Worm (Caenorhabditis elegans) whole organism, L2 larva: ENCODE results near the gene zhit-1.

Experiments
- C34F6.9 ChIP-seq: fragments of 150-350 bp; optimal IDR thresholded peaks from 2 replicates; lab custom pipeline; 2014; ENCODE audit warnings: missing biosample characterization, missing genetic modification characterization
- F13H6.1 ChIP-seq: sonication (generic microtip); optimal IDR thresholded peaks from 2 replicates; lab custom pipeline; 2016; ENCODE audit warnings: missing genetic modification characterization, missing compliant biosample characterization
- R02D3.7 ChIP-seq: fragments of 150-350 bp; optimal IDR thresholded peaks from 2 replicates; lab custom pipeline; 2014; ENCODE audit warnings: missing biosample characterization, missing genetic modification characterization
- Y55F3AM.14 ChIP-seq: fragments of 200-800 bp; sonication (Bioruptor generic); optimal IDR thresholded peaks from 2 replicates; lab custom pipeline; 2018; ENCODE audit warnings: mild to moderate bottlenecking, missing genetic modification characterization, missing compliant biosample characterization
- aly-2 ChIP-seq: fragments of 150-350 bp; optimal IDR thresholded peaks from 2 replicates; lab custom pipeline; 2014; ENCODE audit warnings: missing biosample characterization, missing genetic modification characterization
- ceh-16 ChIP-seq: fragments of 150-350 bp; optimal IDR thresholded peaks from 2 replicates; lab custom pipeline; 2014; ENCODE audit warnings: missing biosample characterization, missing genetic modification characterization
- crh-2 ChIP-seq: sonication (generic microtip); optimal IDR thresholded peaks from 2 replicates; lab custom pipeline; 2017; ENCODE audit warnings: missing biosample characterization, missing genetic modification characterization
- egl-27 ChIP-seq: sonication (generic microtip); optimal IDR thresholded peaks from 3 replicates; lab custom pipeline; 2017; ENCODE audit warnings: missing biosample characterization, missing genetic modification reagents, missing genetic modification characterization
- fos-1 ChIP-seq: fragments of 150-350 bp; optimal IDR thresholded peaks from 2 replicates; lab custom pipeline; 2014; ENCODE audit warnings: missing biosample characterization, missing genetic modification characterization
- lin-11 ChIP-seq: fragments of 150-350 bp; sonication (generic microtip); optimal IDR thresholded peaks from 2 replicates; lab custom pipeline; 2014; ENCODE audit warnings: missing biosample characterization, missing genetic modification characterization, inconsistent platforms, mixed read lengths
- lin-13 ChIP-seq: fragments of 150-350 bp; optimal IDR thresholded peaks from 2 replicates; lab custom pipeline; 2014; ENCODE audit warnings: missing biosample characterization, missing genetic modification reagents, missing genetic modification characterization
- lin-39 ChIP-seq: fragments of 150-350 bp; optimal IDR thresholded peaks from 2 replicates; lab custom pipeline; 2014; ENCODE audit warnings: missing biosample characterization, missing genetic modification reagents, missing genetic modification characterization
- lsy-2 ChIP-seq, 2 experiments: fragments of 150-350 bp in 1 of 2; sonication (generic microtip) in 1 of 2; optimal IDR thresholded peaks; 2 replicates each; lab custom pipeline; 2014 to 2017; ENCODE audit warnings: missing biosample characterization in 2 of 2, missing genetic modification characterization in 2 of 2
- mab-5 ChIP-seq: fragments of 150-350 bp; optimal IDR thresholded peaks from 2 replicates; lab custom pipeline; 2014; ENCODE audit warnings: missing biosample characterization, missing genetic modification characterization
- mbf-1 ChIP-seq: sonication (generic microtip); optimal IDR thresholded peaks from 2 replicates; lab custom pipeline; 2017; ENCODE audit warnings: missing biosample characterization, missing genetic modification characterization
- nhr-10 ChIP-seq: sonication (generic microtip); optimal IDR thresholded peaks from 2 replicates; lab custom pipeline; 2017; ENCODE audit warnings: missing biosample characterization, missing genetic modification characterization
- nhr-129 ChIP-seq: fragments of 150-350 bp; optimal IDR thresholded peaks from 2 replicates; lab custom pipeline; 2014; ENCODE audit warnings: missing biosample characterization, missing genetic modification characterization
- nhr-21 ChIP-seq: fragments of 150-350 bp; optimal IDR thresholded peaks from 2 replicates; lab custom pipeline; 2014; ENCODE audit warnings: missing biosample characterization, missing genetic modification characterization
- nhr-23 ChIP-seq: fragments of 150-350 bp; optimal IDR thresholded peaks from 2 replicates; lab custom pipeline; 2014; ENCODE audit warnings: missing biosample characterization, missing genetic modification reagents, missing genetic modification characterization
- nhr-6 ChIP-seq: fragments of 150-350 bp; optimal IDR thresholded peaks from 2 replicates; lab custom pipeline; 2014; ENCODE audit warnings: missing biosample characterization, missing genetic modification characterization
- peb-1 ChIP-seq: fragments of 150-350 bp; optimal IDR thresholded peaks from 2 replicates; lab custom pipeline; 2014; ENCODE audit warnings: missing biosample characterization, missing genetic modification characterization
- skn-1 ChIP-seq: sonication (generic microtip); optimal IDR thresholded peaks from 2 replicates; lab custom pipeline; 2017; ENCODE audit warnings: missing biosample characterization, missing genetic modification characterization
- sma-9 ChIP-seq, 2 experiments: fragments of 150-350 bp in 1 of 2; sonication (generic microtip) in 1 of 2; optimal IDR thresholded peaks; 2 replicates each; lab custom pipeline; 2014 to 2016; ENCODE audit warnings: missing genetic modification characterization in 2 of 2, mild to moderate bottlenecking in 1 of 2, missing biosample characterization in 1 of 2, missing compliant biosample characterization in 1 of 2, missing genetic modification reagents in 1 of 2, moderate library complexity in 1 of 2
- snpc-4 ChIP-seq: fragments of 150-350 bp; optimal IDR thresholded peaks from 2 replicates; lab custom pipeline; 2014; ENCODE audit warnings: missing biosample characterization, missing genetic modification characterization
- unc-39 ChIP-seq: fragments of 150-350 bp; optimal IDR thresholded peaks from 2 replicates; lab custom pipeline; 2014; ENCODE audit warnings: missing biosample characterization, missing genetic modification characterization
- unc-55 ChIP-seq: fragments of 150-350 bp; sonication (generic microtip); optimal IDR thresholded peaks from 3 replicates; lab custom pipeline; 2014; ENCODE audit warnings: missing biosample characterization, missing genetic modification reagents, missing genetic modification characterization
- zag-1 ChIP-seq: fragments of 150-350 bp; optimal IDR thresholded peaks from 2 replicates; lab custom pipeline; 2014; ENCODE audit warnings: missing biosample characterization, missing genetic modification characterization
- ztf-1 ChIP-seq: fragments of 200-800 bp; sonication (Bioruptor generic); conservative IDR thresholded peaks from 2 replicates; pipeline ENCODE4 v1.3.6; 2022; ENCODE audit warnings: missing genetic modification characterization, missing compliant biosample characterization

zhit-1 gene

DNA sequence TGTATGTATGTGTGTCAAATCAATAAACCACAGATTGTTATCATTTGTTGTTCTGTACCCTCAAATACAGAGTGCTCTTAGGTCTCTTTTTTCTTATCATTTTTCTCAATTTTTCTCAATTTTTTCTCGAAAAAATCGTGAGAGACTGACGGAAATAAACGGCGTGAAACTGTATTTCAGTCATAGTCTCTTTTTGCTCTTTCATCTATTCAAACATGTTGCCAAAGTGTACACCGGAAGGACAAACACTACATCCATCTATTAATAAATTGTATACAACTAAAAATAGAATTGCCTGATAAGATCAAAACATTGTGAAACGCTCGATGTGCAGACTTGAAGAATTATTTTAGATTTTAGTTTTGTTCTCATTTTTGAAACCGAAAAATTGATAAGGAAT, 38.1 kb upstream of the zhit-1 start:
- no peak for TF ChIP-seq ztf-1 (GFP tag; lab: Robert Waterston, UW)
- TF ChIP-seq nhr-129, result no peak
- TF ChIP-seq R02D3.7, result no peak
- peak; percentile 27 for TF ChIP-seq fos-1 (tag; lab: Kevin White, UChicago)
- no peak for TF ChIP-seq snpc-4 (tag; lab: Kevin White, UChicago)

DNA sequence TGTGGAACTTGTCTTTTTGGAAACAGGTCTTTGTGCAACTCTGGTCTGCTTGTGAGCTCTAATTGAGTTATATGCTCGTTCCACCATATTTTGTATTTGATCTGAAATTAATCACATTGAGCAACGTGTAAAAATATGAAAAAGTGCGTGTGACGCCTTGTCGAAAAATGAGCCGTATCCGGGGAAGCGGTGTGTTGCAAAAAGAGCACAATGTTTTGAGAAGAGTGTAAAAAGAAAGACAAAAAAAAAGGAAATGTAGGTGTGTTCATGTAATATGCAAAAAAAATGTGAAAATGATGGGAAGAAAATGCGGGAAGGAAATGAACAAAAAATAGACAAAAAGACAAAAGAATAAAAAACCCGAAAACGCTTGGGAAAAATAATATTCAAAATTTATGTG, 34.4 kb upstream of the zhit-1 start, which contains the start of gene acy-4:
acy-4 (minus strand) TSS at position 101 of the 400 bp plus-strand sequence.
- TF ChIP-seq nhr-10 (tag; lab: Kevin White, UChicago) (no peak), unc-55 (GFP tag; lab: Kevin White, UChicago) (peak; percentile 9), C34F6.9 (tag; lab: Kevin White, UChicago) (no peak), zag-1 (no peak), Y55F3AM.14 (GFP tag; lab: Kevin White, UChicago) (no peak), unc-39 (tag; lab: Kevin White, UChicago) (no peak), peb-1 (tag; lab: Kevin White, UChicago) (no peak)

DNA sequence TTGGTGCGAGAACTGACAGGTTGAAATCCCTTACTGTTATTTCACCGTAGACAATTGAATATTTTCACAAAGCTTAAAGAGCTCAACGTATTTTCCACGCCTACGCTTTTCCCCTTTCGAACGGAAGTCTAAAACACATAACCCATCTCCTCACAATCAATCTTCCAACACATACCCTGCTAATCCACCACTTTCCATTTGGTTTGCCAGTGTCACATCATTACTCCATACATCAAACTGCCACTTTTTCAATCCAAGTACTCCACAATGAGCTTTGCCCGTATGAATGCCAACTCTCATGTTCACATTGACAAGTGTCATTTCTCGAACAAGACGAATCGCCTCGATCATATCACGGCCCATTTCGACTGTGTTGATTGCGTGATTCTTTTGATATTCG, 31.7 kb upstream of the zhit-1 start:
- TF ChIP-seq mbf-1 (tag; lab: Kevin White, UChicago) (no peak), mab-5 (tag; lab: Kevin White, UChicago) (peak; percentile 4)

DNA sequence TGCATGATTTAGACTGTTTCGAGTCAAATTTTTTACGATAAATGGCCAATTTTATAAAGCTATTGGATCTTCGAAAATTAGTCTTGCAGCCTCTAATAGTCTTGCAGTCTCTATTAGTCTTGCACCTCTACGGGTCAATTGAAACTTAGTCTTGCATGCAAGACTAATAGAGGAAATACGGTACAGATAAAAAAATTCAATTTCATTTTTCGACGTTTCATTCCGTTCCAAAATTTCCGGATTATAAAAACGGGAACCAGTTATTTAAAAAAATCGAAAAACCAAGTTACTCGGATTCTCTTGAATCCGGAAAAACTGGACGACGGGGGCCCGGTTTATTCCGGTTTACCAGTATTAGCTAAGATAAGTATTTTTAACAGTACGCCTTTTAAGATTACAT, 25.0 kb upstream of the zhit-1 start, which contains the start of gene M03E7.1:
M03E7.1 (plus strand) TSS at position 301 of the 400 bp plus-strand sequence.
- TF ChIP-seq C34F6.9 (tag; lab: Kevin White, UChicago), result no peak
- no peak for TF ChIP-seq nhr-129
- TF ChIP-seq nhr-23, result no peak
- no peak for TF ChIP-seq aly-2
- no peak for TF ChIP-seq snpc-4 (tag; lab: Kevin White, UChicago)
- TF ChIP-seq crh-2 (tag; lab: Kevin White, UChicago), result no peak
- TF ChIP-seq mab-5 (tag; lab: Kevin White, UChicago), result no peak
- TF ChIP-seq lin-39 (tag; lab: Kevin White, UChicago), result no peak
- no peak for TF ChIP-seq ceh-16 (tag; lab: Kevin White, UChicago)
- no peak for TF ChIP-seq lin-11 (tag; lab: Kevin White, UChicago)

- TF ChIP-seq zag-1 (no peak), R02D3.7 (no peak), F13H6.1 (no peak), sma-9 (GFP tag; optimal IDR thresholded peaks at IDR 0.05; lab: Kevin White, UChicago) (no peak), sma-9 (tag; optimal IDR thresholded peaks at IDR 0.05; lab: Kevin White, UChicago) (no peak), Y55F3AM.14 (GFP tag; lab: Kevin White, UChicago) (no peak), skn-1 (no peak), nhr-21 (tag; lab: Kevin White, UChicago) (no peak), unc-55 (GFP tag; lab: Kevin White, UChicago) (no peak), C34F6.9 (tag; lab: Kevin White, UChicago) (no peak), nhr-6 (no peak), lsy-2 (tag; optimal IDR thresholded peaks at IDR 0.05; lab: Kevin White, UChicago) (no peak), ceh-16 (tag; lab: Kevin White, UChicago) (no peak)
Measured at ce11 chrV:5620040-5620439, 23.7 kb upstream of the zhit-1 start, which contains the start of gene memb-2. TSS of gene memb-2 (minus strand) at chrV:5620140.

DNA sequence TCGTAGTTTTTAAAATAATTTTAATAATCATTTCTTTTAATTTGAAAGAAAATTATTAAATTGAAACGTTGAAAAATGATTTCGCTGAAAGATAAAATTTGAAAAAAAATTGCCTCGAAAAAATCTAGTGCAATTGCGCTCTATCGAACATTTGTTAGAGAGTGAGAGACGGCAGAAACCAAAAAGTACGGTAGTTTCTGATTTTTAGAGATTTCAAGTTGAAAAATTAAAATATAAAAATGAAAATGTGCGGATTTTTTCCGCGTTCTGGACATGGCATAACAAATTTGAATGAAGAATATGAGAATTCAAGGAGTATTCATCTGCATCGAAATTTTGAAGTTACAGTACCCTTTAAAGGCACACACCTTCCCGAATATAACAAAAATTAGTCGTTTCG, 23.0 kb upstream of the zhit-1 start:
- peak; percentile 48 for TF ChIP-seq unc-55 (GFP tag; lab: Kevin White, UChicago)
- no peak for TF ChIP-seq mab-5 (tag; lab: Kevin White, UChicago)
- peak in 1 of 2 experiments; percentile 73 for TF ChIP-seq lsy-2 (tag; optimal IDR thresholded peaks at IDR 0.05; lab: Kevin White, UChicago)
- TF ChIP-seq, all 48 proteins: peak for 2

ce11 chrV:5617301-5617700, 20.9 kb upstream of the zhit-1 start, which contains the start of gene M03E7.2:
TSS of gene M03E7.2 (plus strand) at chrV:5617601.
- TF ChIP-seq egl-27 (no peak), zag-1 (no peak), lin-11 (tag; lab: Kevin White, UChicago) (no peak), C34F6.9 (tag; lab: Kevin White, UChicago) (no peak), lin-13 (GFP tag; lab: Kevin White, UChicago) (no peak), fos-1 (tag; lab: Kevin White, UChicago) (no peak), ceh-16 (tag; lab: Kevin White, UChicago) (no peak), R02D3.7 (no peak), crh-2 (tag; lab: Kevin White, UChicago) (no peak)
